Worm (Caenorhabditis elegans) whole organism, mixed stage, embryonic: ENCODE results near the gene F31E9.6.

ENCODE experiments used
- blmp-1 ChIP-seq: fragments of 150-350 bp; optimal IDR thresholded peaks from 2 replicates; lab custom pipeline; 2014; ENCODE audit warnings: missing biosample characterization, missing genetic modification characterization
- ces-1 ChIP-seq: fragments of 150-350 bp; optimal IDR thresholded peaks from 2 replicates; lab custom pipeline; 2014; ENCODE audit warnings: missing biosample characterization, missing genetic modification reagents, missing genetic modification characterization
- elt-3 ChIP-seq: fragments of 150-350 bp; optimal IDR thresholded peaks from 2 replicates; lab custom pipeline; 2014; ENCODE audit warnings: missing biosample characterization, missing genetic modification characterization
- ham-2 ChIP-seq: fragments of 200-800 bp; sonication (Bioruptor generic); optimal IDR thresholded peaks from 2 replicates; lab custom pipeline; 2018; ENCODE audit warnings: mild to moderate bottlenecking, missing genetic modification characterization, missing compliant biosample characterization
- mep-1 ChIP-seq: fragments of 150-350 bp; optimal IDR thresholded peaks from 2 replicates; lab custom pipeline; 2017; ENCODE audit warnings: missing biosample characterization, missing genetic modification reagents, missing genetic modification characterization, inconsistent platforms
- nhr-12 ChIP-seq: fragments of 150-350 bp; optimal IDR thresholded peaks from 2 replicates; lab custom pipeline; 2014; ENCODE audit warnings: missing biosample characterization, missing genetic modification characterization
- nhr-28 ChIP-seq: fragments of 150-350 bp; optimal IDR thresholded peaks from 2 replicates; lab custom pipeline; 2014; ENCODE audit warnings: missing biosample characterization, missing genetic modification characterization
- snpc-4 ChIP-seq: fragments of 150-350 bp; optimal IDR thresholded peaks from 2 replicates; lab custom pipeline; 2014; ENCODE audit warnings: missing biosample characterization, missing genetic modification characterization
- unc-62 ChIP-seq: fragments of 150-350 bp; optimal IDR thresholded peaks from 2 replicates; lab custom pipeline; 2014; ENCODE audit warnings: missing biosample characterization, missing genetic modification reagents, missing genetic modification characterization

DNA sequence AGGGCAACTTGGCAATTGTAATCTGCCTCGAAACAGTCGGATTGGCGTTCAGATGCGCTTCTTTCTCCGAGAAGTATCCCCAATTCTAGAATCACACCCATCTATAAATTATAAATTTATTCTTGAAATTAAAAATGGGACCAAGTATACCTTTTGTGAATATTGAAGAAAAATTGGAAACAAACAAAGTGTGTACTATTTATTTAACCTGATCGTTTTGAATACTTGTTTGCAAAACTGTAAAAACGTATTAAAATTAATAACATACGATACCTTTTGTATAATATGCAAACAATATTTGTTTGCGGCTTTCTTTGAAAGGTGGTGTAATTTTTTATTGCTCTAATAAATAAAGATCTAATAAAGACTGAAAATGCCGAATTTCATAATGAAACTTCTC lies 2.6 kb downstream of the F31E9.6 start, which contains the start of gene Y61B8B.3:
- TF ChIP-seq ces-1 (GFP tag; lab: Kevin White, UChicago) (no peak), nhr-28 (tag; lab: Kevin White, UChicago) (no peak), snpc-4 (no peak), mep-1 (tag; lab: Kevin White, UChicago) (no peak), nhr-12 (tag; lab: Kevin White, UChicago) (no peak), blmp-1 (no peak), unc-62 (GFP tag; lab: Kevin White, UChicago) (no peak), elt-3 (tag; lab: Kevin White, UChicago) (no peak), ham-2 (GFP tag; lab: Kevin White, UChicago) (no peak)
